Worm (Caenorhabditis elegans) whole organism, L4 larva: ENCODE results near the gene scl-9.

ENCODE experiments used
- F49E8.2 ChIP-seq: sonication (generic microtip); optimal IDR thresholded peaks from 2 replicates; lab custom pipeline; 2016; ENCODE audit warnings: missing compliant biosample characterization, mild to moderate bottlenecking, missing genetic modification characterization, borderline replicate concordance
- ZK546.5 ChIP-seq, 2 experiments: sonication (generic microtip); optimal IDR thresholded peaks; 2 replicates each; lab custom pipeline; 2017; ENCODE audit warnings: missing biosample characterization in 2 of 2, missing genetic modification characterization in 2 of 2
- ama-1 ChIP-seq: fragments of 150-350 bp; optimal IDR thresholded peaks from 2 replicates; lab custom pipeline; 2014; ENCODE audit warnings: inconsistent platforms, mixed read lengths
- ceh-28 ChIP-seq: fragments of 150-350 bp; optimal IDR thresholded peaks from 2 replicates; lab custom pipeline; 2014; ENCODE audit warnings: missing biosample characterization, missing genetic modification reagents, missing genetic modification characterization
- lir-3 ChIP-seq: sonication (generic microtip); optimal IDR thresholded peaks from 2 replicates; lab custom pipeline; 2016; ENCODE audit warnings: mild to moderate bottlenecking, missing genetic modification characterization, missing compliant biosample characterization
- mep-1 ChIP-seq: fragments of 150-350 bp; sonication (generic microtip); optimal IDR thresholded peaks from 3 replicates; lab custom pipeline; 2014; ENCODE audit warnings: missing biosample characterization, missing genetic modification characterization
- mxl-2 ChIP-seq: fragments of 200-800 bp; sonication (Bioruptor generic); conservative IDR thresholded peaks from 2 replicates; pipeline ENCODE4 v1.3.6; 2022; ENCODE audit warnings: missing genetic modification reagents, missing genetic modification characterization, missing compliant biosample characterization
- pha-4 ChIP-seq, 2 experiments: fragments of 150-350 bp in 1 of 2; fragments of 200-800 bp in 1 of 2; sonication (Bioruptor generic) in 1 of 2; IDR thresholded peaks in 1 of 2; optimal IDR thresholded peaks in 1 of 2; 2 replicates each; pipeline versions ENCODE4 v1.3.6 to Lab custom; 2014 to 2022; ENCODE audit warnings: missing genetic modification characterization in 2 of 2, missing genetic modification reagents in 2 of 2, missing biosample characterization in 1 of 2, missing compliant biosample characterization in 1 of 2
- php-3 ChIP-seq: fragments of 200-800 bp; sonication (Bioruptor generic); IDR thresholded peaks from 2 replicates; pipeline ENCODE4 v1.3.6; 2022; ENCODE audit warnings: missing genetic modification reagents, missing genetic modification characterization, missing compliant biosample characterization
- pqm-1 ChIP-seq: sonication (generic microtip); optimal IDR thresholded peaks from 2 replicates; lab custom pipeline; 2017; ENCODE audit warnings: missing biosample characterization, missing genetic modification characterization
- unc-62 ChIP-seq, 3 experiments: fragments of 150-350 bp in 1 of 3; sonication (generic microtip); optimal IDR thresholded peaks in 2 of 3; peaks in 1 of 3; 1 replicate in 1 of 3; 2 replicates in 2 of 3; lab custom pipeline; 2014 to 2017; ENCODE audit warnings: missing biosample characterization in 3 of 3, missing genetic modification characterization in 3 of 3, missing genetic modification reagents in 3 of 3, missing genotype in 1 of 3

DNA sequence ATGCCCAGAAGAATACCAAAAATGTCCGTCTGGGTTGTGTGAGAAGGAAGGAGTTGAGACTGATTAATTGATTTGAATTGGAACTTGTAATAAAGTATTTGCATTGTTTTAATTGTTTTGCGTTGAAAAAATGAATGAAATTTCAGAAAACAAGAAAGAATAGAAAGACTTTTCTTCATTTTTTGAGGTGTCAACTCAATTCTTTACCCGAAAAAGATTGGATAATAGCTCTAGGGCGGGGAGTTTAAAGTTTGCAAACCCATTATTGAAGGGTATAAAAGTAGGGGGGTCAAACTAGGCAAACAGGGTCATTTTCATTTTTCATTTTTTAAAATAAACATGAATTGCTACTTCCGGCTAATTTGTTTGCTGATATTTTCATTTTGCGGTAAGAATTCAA is 1.2 kb downstream of the scl-9 start, which contains the start of gene scl-10:
- TF ChIP-seq unc-62 (GFP tag; optimal IDR thresholded peaks at IDR 0.05 in 1 of 2; lab: Kevin White, UChicago) (no peak), unc-62 (tag; optimal IDR thresholded peaks at IDR 0.05; lab: Kevin White, UChicago) (no peak), mep-1 (tag; lab: Kevin White, UChicago) (no peak), pha-4 (GFP tag; IDR thresholded peaks at IDR 0.05; lab: Robert Waterston, UW) (no peak), pha-4 (tag; optimal IDR thresholded peaks at IDR 0.05; lab: Kevin White, UChicago) (no peak), F49E8.2 (tag; lab: Kevin White, UChicago) (no peak), mxl-2 (no peak), ZK546.5 (tag; optimal IDR thresholded peaks at IDR 0.05; lab: Kevin White, UChicago) (no peak), lir-3 (tag; lab: Kevin White, UChicago) (no peak), php-3 (GFP tag; lab: Robert Waterston, UW) (no peak), ama-1 (lab: Kevin White, UChicago) (no peak), pqm-1 (tag; lab: Kevin White, UChicago) (no peak), ceh-28 (no peak)
